Worm (Caenorhabditis elegans) whole organism, mixed stage, embryonic: ENCODE data around the gene crp-1.

ENCODE experiments used
- blmp-1 ChIP-seq: fragments of 150-350 bp; optimal IDR thresholded peaks from 2 replicates; lab custom pipeline; 2014; ENCODE audit warnings: missing biosample characterization, missing genetic modification characterization
- elt-1 ChIP-seq: sonication (generic microtip); optimal IDR thresholded peaks from 2 replicates; lab custom pipeline; 2017; ENCODE audit warnings: missing genetic modification characterization, mild to moderate bottlenecking, missing compliant biosample characterization, antibody characterized with exemption, moderate library complexity, borderline replicate concordance; ENCODE audit not compliant: insufficient read depth
- lsy-2 ChIP-seq: fragments of 150-350 bp; optimal IDR thresholded peaks from 2 replicates; lab custom pipeline; 2014; ENCODE audit warnings: missing biosample characterization, missing genetic modification characterization
- nhr-12 ChIP-seq: fragments of 150-350 bp; optimal IDR thresholded peaks from 2 replicates; lab custom pipeline; 2014; ENCODE audit warnings: missing biosample characterization, missing genetic modification characterization
- nhr-2 ChIP-seq: fragments of 150-350 bp; optimal IDR thresholded peaks from 2 replicates; lab custom pipeline; 2014; ENCODE audit warnings: missing biosample characterization, missing genetic modification characterization
- nhr-28 ChIP-seq: fragments of 150-350 bp; optimal IDR thresholded peaks from 2 replicates; lab custom pipeline; 2014; ENCODE audit warnings: missing biosample characterization, missing genetic modification characterization
- nhr-76 ChIP-seq: sonication (generic microtip); optimal IDR thresholded peaks from 2 replicates; lab custom pipeline; 2017; ENCODE audit warnings: missing biosample characterization, missing genetic modification characterization
- pha-4 ChIP-seq: fragments of 150-350 bp; optimal IDR thresholded peaks from 2 replicates; lab custom pipeline; 2018; ENCODE audit warnings: missing biosample characterization, missing genetic modification reagents, missing genetic modification characterization
- snpc-4 ChIP-seq: fragments of 150-350 bp; optimal IDR thresholded peaks from 2 replicates; lab custom pipeline; 2014; ENCODE audit warnings: missing biosample characterization, missing genetic modification characterization
- unc-120 ChIP-seq: sonication (generic microtip); optimal IDR thresholded peaks from 2 replicates; lab custom pipeline; 2017; ENCODE audit warnings: missing genetic modification characterization, missing compliant biosample characterization; ENCODE audit not compliant: poor library complexity, severe bottlenecking
- unc-39 ChIP-seq: fragments of 150-350 bp; optimal IDR thresholded peaks from 2 replicates; lab custom pipeline; 2014; ENCODE audit warnings: missing biosample characterization, missing genetic modification characterization
- unc-62 ChIP-seq: fragments of 150-350 bp; optimal IDR thresholded peaks from 2 replicates; lab custom pipeline; 2014; ENCODE audit warnings: missing biosample characterization, missing genetic modification reagents, missing genetic modification characterization
- zip-8 ChIP-seq: fragments of 150-350 bp; optimal IDR thresholded peaks from 2 replicates; lab custom pipeline; 2014; ENCODE audit warnings: missing biosample characterization, missing genetic modification characterization
- ztf-11 ChIP-seq: fragments of 150-350 bp; optimal IDR thresholded peaks from 2 replicates; lab custom pipeline; 2014; ENCODE audit warnings: missing biosample characterization, missing genetic modification characterization

DNA sequence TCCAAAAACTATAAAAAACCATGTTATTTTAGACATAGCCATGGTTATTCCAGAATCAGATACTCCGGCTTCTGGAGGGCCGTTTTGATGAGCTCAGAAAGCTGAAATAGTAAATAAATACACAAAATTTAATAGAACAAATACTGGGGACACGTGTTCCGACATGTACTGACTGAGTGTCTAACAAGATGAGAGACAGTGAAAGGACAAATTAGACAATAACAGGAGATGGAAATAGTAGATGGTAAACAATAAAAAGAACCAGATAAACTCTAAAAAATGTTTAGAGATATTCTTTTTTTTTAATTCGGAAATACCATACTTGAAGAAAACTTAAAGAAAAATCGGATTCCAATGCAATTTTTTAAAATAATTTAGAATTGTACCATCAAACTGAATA lies 6.3 kb downstream of the crp-1 start, which contains the start of gene Y32F6B.1:
- no peak for TF ChIP-seq ztf-11 (tag; lab: Kevin White, UChicago)
- TF ChIP-seq unc-39 (tag; lab: Kevin White, UChicago), result no peak
- TF ChIP-seq unc-62 (GFP tag; lab: Kevin White, UChicago), result no peak
- no peak for TF ChIP-seq elt-1 (tag; lab: Kevin White, UChicago)
- no peak for TF ChIP-seq snpc-4 (tag; lab: Kevin White, UChicago)
- TF ChIP-seq nhr-2, result no peak
- TF ChIP-seq nhr-28 (tag; lab: Kevin White, UChicago), result no peak
- no peak for TF ChIP-seq blmp-1 (tag; lab: Kevin White, UChicago)
- no peak for TF ChIP-seq nhr-12
- no peak for TF ChIP-seq unc-120 (tag; lab: Kevin White, UChicago)
- no peak for TF ChIP-seq pha-4 (tag; lab: Kevin White, UChicago)
- TF ChIP-seq lsy-2 (tag; lab: Kevin White, UChicago), result no peak
- TF ChIP-seq zip-8, result no peak
- TF ChIP-seq nhr-76 (tag; lab: Kevin White, UChicago), result no peak
